Worm (Caenorhabditis elegans): ENCODE measurements around the gene Y47D3A.34.

The Y47D3A.34 gene

DNA sequence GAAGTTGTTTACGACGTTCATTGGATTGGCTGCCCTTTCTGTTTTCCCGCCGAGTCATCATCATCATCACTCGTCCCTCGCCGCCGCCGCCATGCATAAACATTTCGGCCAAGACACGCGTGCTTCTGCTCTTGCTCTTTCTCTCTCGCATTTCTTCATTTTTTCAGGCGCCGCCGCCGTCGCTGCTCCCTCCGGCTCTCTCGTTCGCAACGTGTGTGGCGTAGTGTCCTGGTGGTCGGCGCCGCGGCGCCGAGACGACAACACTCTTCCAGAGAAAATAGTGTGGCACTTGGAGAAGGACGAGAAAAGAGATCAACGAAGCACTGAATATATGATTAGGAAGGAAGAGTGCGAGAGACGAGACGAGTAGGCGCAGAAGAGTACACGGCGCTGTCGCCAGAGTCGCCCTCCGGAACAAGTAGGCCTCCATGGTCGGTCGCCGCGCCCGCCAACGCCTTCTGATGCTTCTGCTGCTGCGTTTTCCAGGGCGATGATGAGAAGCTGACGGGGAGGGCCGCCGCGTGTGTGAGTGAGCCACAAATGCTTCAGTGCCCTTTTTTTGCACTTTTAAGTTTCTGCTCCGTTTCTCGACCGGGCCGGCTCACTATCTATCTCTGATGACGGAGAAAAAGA, 49.1 kb downstream of the Y47D3A.34 start:
- TF ChIP-seq B0310.2 (tag; optimal IDR thresholded peaks at IDR 0.05) (no peak), scrt-1 (GFP tag; IDR thresholded peaks at IDR 0.05) (no peak), tbx-37 (GFP tag; conservative IDR thresholded peaks at IDR 0.05) (no peak), pes-1 (GFP tag; IDR thresholded peaks at IDR 0.05) (no peak), hmbx-1 (tag; optimal IDR thresholded peaks at IDR 0.05) (no peak), ceh-36 (tag; optimal IDR thresholded peaks at IDR 0.05) (no peak), hnd-1 (tag; optimal IDR thresholded peaks at IDR 0.05) (no peak), aly-1 (tag; optimal IDR thresholded peaks at IDR 0.05) (no peak), hmg-4 (GFP tag; optimal IDR thresholded peaks at IDR 0.05) (no peak), tra-4 (tag; optimal IDR thresholded peaks at IDR 0.05) (no peak), ceh-13 (GFP tag; optimal IDR thresholded peaks at IDR 0.05) (no peak), ama-1 (optimal IDR thresholded peaks at IDR 0.05) (no peak), tbx-11 (GFP tag; IDR thresholded peaks at IDR 0.05) (no peak), flt-1 (GFP tag; IDR thresholded peaks at IDR 0.05) (no peak), sea-1 (GFP tag; conservative IDR thresholded peaks at IDR 0.05) (no peak), ets-7 (tag; optimal IDR thresholded peaks at IDR 0.05) (no peak), F13C5.2 (tag; optimal IDR thresholded peaks at IDR 0.05) (no peak)

Data from whole organism, early embryonic.